Fruit fly (Drosophila melanogaster) whole organism, pupa: ENCODE measurements around the gene CG33124.

Experiments used
- CG13204 ChIP-seq: fragments of 200-800 bp; sonication (Bioruptor generic); optimal IDR thresholded peaks from 2 replicates; lab custom pipeline; 2018; ENCODE audit warnings: missing biosample characterization, mild to moderate bottlenecking, missing genetic modification characterization, moderate library complexity
- CG17806 ChIP-seq: fragments of 200-800 bp; sonication (Bioruptor generic); optimal IDR thresholded peaks from 2 replicates; lab custom pipeline; 2018; ENCODE audit warnings: missing biosample characterization, mild to moderate bottlenecking, missing genetic modification characterization, moderate library complexity
- CG34367 ChIP-seq: fragments of 200-800 bp; sonication (Bioruptor generic); optimal IDR thresholded peaks from 2 replicates; lab custom pipeline; 2018; ENCODE audit warnings: missing biosample characterization, mild to moderate bottlenecking, missing genetic modification characterization
- CG8159 ChIP-seq: fragments of 200-800 bp; sonication (Bioruptor generic); optimal IDR thresholded peaks from 3 replicates; lab custom pipeline; 2018; ENCODE audit warnings: missing biosample characterization, mild to moderate bottlenecking, missing genetic modification characterization, moderate library complexity
- CG8301 ChIP-seq: fragments of 200-800 bp; sonication (Bioruptor generic); optimal IDR thresholded peaks from 2 replicates; lab custom pipeline; 2018; ENCODE audit warnings: missing biosample characterization, mild to moderate bottlenecking, missing genetic modification characterization
- CG9948 ChIP-seq: fragments of 200-800 bp; sonication (Bioruptor generic); optimal IDR thresholded peaks from 2 replicates; lab custom pipeline; 2018; ENCODE audit warnings: missing biosample characterization, mild to moderate bottlenecking, missing genetic modification characterization, moderate library complexity
- D1 ChIP-seq: fragments of 200-800 bp; sonication (Bioruptor generic); optimal IDR thresholded peaks from 2 replicates; lab custom pipeline; 2018; ENCODE audit warnings: missing biosample characterization, mild to moderate bottlenecking, missing genetic modification characterization, moderate library complexity
- EcR ChIP-seq: fragments of 200-800 bp; sonication (Bioruptor generic); optimal IDR thresholded peaks from 3 replicates; lab custom pipeline; 2019; ENCODE audit warnings: missing biosample characterization, missing genetic modification characterization, mild to moderate bottlenecking, moderate library complexity, missing genetic modification reagents
- Pif1A ChIP-seq: fragments of 200-800 bp; sonication (Bioruptor generic); optimal IDR thresholded peaks from 3 replicates; lab custom pipeline; 2016; ENCODE audit warnings: missing biosample characterization, missing genetic modification characterization
- Pif1B ChIP-seq: fragments of 200-800 bp; sonication (Bioruptor generic); optimal IDR thresholded peaks from 3 replicates; lab custom pipeline; 2016; ENCODE audit warnings: missing biosample characterization, missing genetic modification characterization
- fd96Ca ChIP-seq: fragments of 200-800 bp; sonication (Bioruptor generic); IDR thresholded peaks from 3 replicates; pipeline ENCODE4 v1.3.6; 2022; ENCODE audit warnings: missing biosample characterization, missing genetic modification characterization
- gl ChIP-seq: fragments of 200-800 bp; sonication (Bioruptor generic); optimal IDR thresholded peaks from 2 replicates; lab custom pipeline; 2018; ENCODE audit warnings: missing biosample characterization, mild to moderate bottlenecking, missing genetic modification characterization
- rn ChIP-seq: fragments of 200-800 bp; sonication (Bioruptor generic); IDR thresholded peaks from 2 replicates; pipeline ENCODE4 v1.3.6; 2022; ENCODE audit warnings: missing biosample characterization, missing genetic modification characterization

DNA sequence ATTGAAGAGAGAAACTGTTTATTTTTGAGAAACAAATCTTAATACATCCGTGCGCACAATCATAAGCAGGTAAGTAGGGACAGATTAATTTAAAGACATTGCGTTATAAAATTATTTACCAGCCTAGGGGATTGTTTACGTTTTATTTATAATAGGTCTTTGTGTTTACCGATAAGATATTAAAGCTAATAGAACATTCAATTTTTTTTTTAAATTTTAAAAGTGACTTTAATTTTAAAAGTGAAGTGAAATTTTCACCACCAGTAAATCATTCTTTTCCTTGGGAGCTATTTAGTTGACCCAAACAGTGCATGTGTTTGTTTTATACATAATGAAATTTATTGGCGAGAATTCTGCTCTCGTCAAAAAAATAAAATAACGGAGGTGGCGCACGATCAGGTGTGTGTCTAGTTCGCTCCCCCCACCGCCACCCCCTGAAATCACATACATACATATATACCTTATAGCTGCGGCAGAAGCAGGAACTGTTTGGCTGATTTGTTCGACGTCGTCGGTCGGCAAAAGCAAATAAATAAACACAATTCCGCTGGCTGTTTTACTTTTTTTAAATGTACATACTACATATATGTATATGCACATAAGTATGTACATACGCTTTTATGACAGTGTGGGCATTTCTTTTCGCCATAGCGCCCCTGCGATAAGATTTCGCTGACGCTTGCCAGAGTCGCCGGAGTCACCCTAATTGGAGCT is 32.8 kb downstream of the CG33124 start:
- TF ChIP-seq CG9948 (tag; lab: Kevin White, UChicago) (peak; percentile 46), rn (no peak), Pif1A (GFP tag; lab: Kevin White, UChicago) (peak; percentile 53), CG8301 (tag; lab: Kevin White, UChicago) (peak; percentile 46), EcR (GFP tag; lab: Kevin White, UChicago) (no peak), Pif1B (GFP tag; lab: Kevin White, UChicago) (peak; percentile 60), CG17806 (tag; lab: Kevin White, UChicago) (peak; percentile 33), gl (tag; lab: Kevin White, UChicago) (peak; percentile 56), CG8159 (tag; lab: Kevin White, UChicago) (peak; percentile 73), CG13204 (peak; percentile 60), fd96Ca (GFP tag; lab: Robert Waterston, UW) (peak; percentile 17; the same call in 1 of the 3 replicates), D1 (peak; percentile 49), CG34367 (tag; lab: Kevin White, UChicago) (peak; percentile 38)
